Fruit fly (Drosophila melanogaster): ENCODE data around the gene Dd.
A peak's percentile ranks its signal among the peaks of the same experiment; 100 is the strongest.

The Dd gene

dm6 chrX:21306485-21307142, 17.2 kb downstream of the Dd start, which contains the start of gene Abca3 (continued):
- TF ChIP-seq CG14965 (GFP tag; optimal IDR thresholded peaks at IDR 0.05; ENCODE audit: borderline replicate concordance) (no peak), CG43689 (GFP tag; IDR thresholded peaks at IDR 0.05) (no peak), CG7271 (tag; optimal IDR thresholded peaks at IDR 0.05) (no peak), CG15073 (GFP tag; optimal IDR thresholded peaks at IDR 0.05) (no peak), pum (GFP tag; optimal IDR thresholded peaks at IDR 0.05) (peak; percentile 48), CG14014 (GFP tag; IDR thresholded peaks at IDR 0.05) (peak; percentile 54), ap (GFP tag; IDR thresholded peaks at IDR 0.05) (no peak), MESR4 (GFP tag; optimal IDR thresholded peaks at IDR 0.05) (peak; percentile 1), CG32532 (GFP tag; IDR thresholded peaks at IDR 0.05) (peak; percentile 80; the same call in 1 of the 2 replicates), CG3281 (GFP tag; optimal IDR thresholded peaks at IDR 0.05) (peak; percentile 78), HLH54F (GFP tag; optimal IDR thresholded peaks at IDR 0.05) (peak; percentile 50), CG12942 (GFP tag; optimal IDR thresholded peaks at IDR 0.05) (peak; percentile 6), exex (tag; optimal IDR thresholded peaks at IDR 0.05) (peak; percentile 97), CG6654 (GFP tag; optimal IDR thresholded peaks at IDR 0.05) (no peak), Ada2b (GFP tag; IDR thresholded peaks at IDR 0.05) (no peak; the same call in 1 of the 2 replicates), BtbVII (GFP tag; optimal IDR thresholded peaks at IDR 0.05) (peak; percentile 77), CG17361 (GFP tag; IDR thresholded peaks at IDR 0.05) (peak; percentile 77), B-H1 (GFP tag; IDR thresholded peaks at IDR 0.05) (no peak), CG12391 (tag; optimal IDR thresholded peaks at IDR 0.05) (peak; percentile 70), E2f2 (GFP tag; IDR thresholded peaks at IDR 0.05) (peak; percentile 84), NC2β (GFP tag; optimal IDR thresholded peaks at IDR 0.05) (peak; percentile 22), run (tag; optimal IDR thresholded peaks at IDR 0.05) (no peak), Deaf1 (tag; optimal IDR thresholded peaks at IDR 0.05) (peak; percentile 37), HmgD (GFP tag; optimal IDR thresholded peaks at IDR 0.05) (peak; percentile 13), Lhr (GFP tag; optimal IDR thresholded peaks at IDR 0.05) (no peak), MBD-R2 (GFP tag; IDR thresholded peaks at IDR 0.05) (0 out of 2 replicates have a peak, but pooled peaks have one; percentile 37), ash1 (GFP tag; optimal IDR thresholded peaks at IDR 0.05) (no peak), CG8388 (GFP tag; optimal IDR thresholded peaks at IDR 0.05) (peak; percentile 54), D (optimal IDR thresholded peaks at IDR 0.05) (no peak), D (GFP tag; optimal IDR thresholded peaks at IDR 0.05) (peak; percentile 39), phol (tag; optimal IDR thresholded peaks at IDR 0.05) (peak; percentile 64), Dip3 (GFP tag; optimal IDR thresholded peaks at IDR 0.05) (peak; percentile 57), dati (GFP tag; IDR thresholded peaks at IDR 0.05) (no peak), Stat92E (GFP tag; optimal IDR thresholded peaks at IDR 0.05) (peak in 1 of 3 experiments; percentile 24), zfh2 (GFP tag; optimal IDR thresholded peaks at IDR 0.05) (peak; percentile 60), zfh1 (GFP tag; IDR thresholded peaks at IDR 0.05) (peak; percentile 45; the same call in 2 of the 3 replicates), CG4404 (GFP tag; IDR thresholded peaks at IDR 0.05) (peak; percentile 41; the same call in 1 of the 2 replicates), da (GFP tag; optimal IDR thresholded peaks at IDR 0.05) (no peak), GATAe (GFP tag; conservative IDR thresholded peaks at IDR 0.05) (no peak), CG16863 (GFP tag; optimal IDR thresholded peaks at IDR 0.05) (peak; percentile 29), Oaz (GFP tag; IDR thresholded peaks at IDR 0.05) (no peak), knrl (GFP tag; IDR thresholded peaks at IDR 0.05; ENCODE audit: partially characterized antibody) (no peak), CG6791 (GFP tag; IDR thresholded peaks at IDR 0.05; ENCODE audit: partially characterized antibody) (0 out of 3 replicates have a peak, but pooled peaks have one; percentile 39), crol (GFP tag; IDR thresholded peaks at IDR 0.05) (no peak), CG7745 (tag; optimal IDR thresholded peaks at IDR 0.05) (no peak), CG14860 (GFP tag; IDR thresholded peaks at IDR 0.05; ENCODE audit: partially characterized antibody) (no peak), fu2 (GFP tag; optimal IDR thresholded peaks at IDR 0.05) (peak; percentile 41), corto (GFP tag; optimal IDR thresholded peaks at IDR 0.05) (no peak), CG10543 (GFP tag; optimal IDR thresholded peaks at IDR 0.05) (peak; percentile 78), cas (GFP tag; IDR thresholded peaks at IDR 0.05) (peak; percentile 32; the same call in 1 of the 2 replicates)

Data from whole organism, embryonic.